1 fruit fly cellular context compared by ENCODE assay signal in the genomic region with DNA sequence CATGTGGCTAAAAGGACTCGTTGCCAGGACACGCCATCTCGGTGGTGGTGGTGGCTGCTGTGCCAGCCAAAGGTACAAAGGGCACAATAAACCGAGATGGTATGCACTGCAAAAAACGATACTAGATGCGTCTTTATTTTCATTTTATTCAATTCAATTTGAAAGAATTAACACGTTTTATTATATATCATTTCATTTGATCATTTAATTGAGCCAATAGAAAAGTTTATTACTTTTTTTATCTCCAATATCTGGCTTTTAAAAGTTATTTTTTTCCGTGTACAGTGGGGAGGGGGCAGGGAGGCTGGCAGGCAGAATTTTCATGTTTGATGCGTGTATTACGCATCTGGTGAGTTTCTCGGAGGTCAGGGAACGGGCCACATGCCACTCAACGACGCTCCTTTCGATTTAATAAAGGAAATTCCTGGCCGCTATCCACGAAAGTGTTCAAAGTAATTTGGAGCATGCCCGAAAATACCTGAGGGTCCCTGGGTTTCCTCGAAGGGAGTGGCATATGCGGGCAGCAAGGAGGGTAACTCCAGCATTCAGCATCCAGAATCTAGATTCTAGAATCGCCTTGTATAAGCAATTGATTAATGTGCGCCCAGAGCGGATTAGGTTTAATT.
TF ChIP-seq lines count a peak whose summit lies in the region.

No protein-coding gene starts in this region.

TF ChIP-seq in whole organism, embryonic, 481 proteins besides CTCF, POLR2A, EP300 and RAD21 (continued from another document):
- peak; percentile 36 for TF ChIP-seq Kr (GFP tag; optimal IDR thresholded peaks at IDR 0.05; lab: Kevin White, UChicago)
- TF ChIP-seq gsb (GFP tag; IDR thresholded peaks at IDR 0.05; lab: Robert Waterston, UW), result peak; percentile 59; the same call in 1 of the 2 replicates
- TF ChIP-seq slp2 (GFP tag; optimal IDR thresholded peaks at IDR 0.05; lab: Kevin White, UChicago), result peak; percentile 47
- TF ChIP-seq Tbp (GFP tag; optimal IDR thresholded peaks at IDR 0.05; lab: Kevin White, UChicago), result no peak
- TF ChIP-seq CG4707 (GFP tag; optimal IDR thresholded peaks at IDR 0.05; lab: Kevin White, UChicago), result peak; percentile 72
- TF ChIP-seq CG6689 (GFP tag; IDR thresholded peaks at IDR 0.05; lab: Robert Waterston, UW), result peak; percentile 90
- no peak for TF ChIP-seq gro (GFP tag; optimal IDR thresholded peaks at IDR 0.05; lab: Kevin White, UChicago)
- TF ChIP-seq CG7357 (GFP tag; IDR thresholded peaks at IDR 0.05; lab: Robert Waterston, UW), result peak; percentile 80
- TF ChIP-seq TFAM (GFP tag; optimal IDR thresholded peaks at IDR 0.05; lab: Kevin White, UChicago), result peak; percentile 73
- peak; percentile 84 for TF ChIP-seq chm (GFP tag; IDR thresholded peaks at IDR 0.05; lab: Robert Waterston, UW)
- TF ChIP-seq CG7372 (GFP tag; IDR thresholded peaks at IDR 0.05; lab: Robert Waterston, UW), result peak; percentile 69
- no peak for TF ChIP-seq toy (GFP tag; IDR thresholded peaks at IDR 0.05; lab: Robert Waterston, UW)
- TF ChIP-seq HHEX (GFP tag; optimal IDR thresholded peaks at IDR 0.05; lab: Kevin White, UChicago), result peak; percentile 86
- TF ChIP-seq CG3065 (GFP tag; optimal IDR thresholded peaks at IDR 0.05; lab: Kevin White, UChicago), result peak; percentile 26
- TF ChIP-seq usp (GFP tag; optimal IDR thresholded peaks at IDR 0.05; lab: Kevin White, UChicago), result no peak
- TF ChIP-seq HLHmδ (GFP tag; optimal IDR thresholded peaks at IDR 0.05; lab: Kevin White, UChicago), result no peak
- peak; percentile 60 for TF ChIP-seq CG17802 (tag; optimal IDR thresholded peaks at IDR 0.05; lab: Kevin White, UChicago)
- peak; percentile 56; the same call in 1 of the 2 replicates for TF ChIP-seq MBD-R2 (GFP tag; IDR thresholded peaks at IDR 0.05; lab: Robert Waterston, UW)
- no peak for TF ChIP-seq zen2 (GFP tag; IDR thresholded peaks at IDR 0.05; lab: Robert Waterston, UW; ENCODE audit: partially characterized antibody)
- TF ChIP-seq Mes4 (GFP tag; optimal IDR thresholded peaks at IDR 0.05; lab: Kevin White, UChicago), result peak; percentile 79
- TF ChIP-seq sima (GFP tag; optimal IDR thresholded peaks at IDR 0.05; lab: Kevin White, UChicago), result peak; percentile 35
- peak; percentile 89 for TF ChIP-seq grau (tag; optimal IDR thresholded peaks at IDR 0.05; lab: Kevin White, UChicago)
- TF ChIP-seq CG10321 (GFP tag; IDR thresholded peaks at IDR 0.05; lab: Robert Waterston, UW), result peak; percentile 67
- TF ChIP-seq knrl (GFP tag; IDR thresholded peaks at IDR 0.05; lab: Robert Waterston, UW; ENCODE audit: partially characterized antibody), result no peak
- TF ChIP-seq Awh (GFP tag; IDR thresholded peaks at IDR 0.05; lab: Robert Waterston, UW), result peak; percentile 83
- TF ChIP-seq CG33213 (GFP tag; optimal IDR thresholded peaks at IDR 0.05; lab: Kevin White, UChicago), result peak; percentile 61
- TF ChIP-seq sim (GFP tag; IDR thresholded peaks at IDR 0.05; lab: Robert Waterston, UW), result peak; percentile 65; the same call in 1 of the 2 replicates
- no peak for TF ChIP-seq vnd (GFP tag; IDR thresholded peaks at IDR 0.05; lab: Robert Waterston, UW; ENCODE audit: partially characterized antibody)
- TF ChIP-seq Usf (GFP tag; optimal IDR thresholded peaks at IDR 0.05; lab: Kevin White, UChicago), result peak; percentile 57
- no peak for TF ChIP-seq Sin3A (optimal IDR thresholded peaks at IDR 0.05; lab: Kevin White, UChicago)
- TF ChIP-seq unc-4 (GFP tag; IDR thresholded peaks at IDR 0.05; lab: Robert Waterston, UW; ENCODE audit: partially characterized antibody), result no peak
- peak; percentile 54 for TF ChIP-seq dm (GFP tag; optimal IDR thresholded peaks at IDR 0.05; lab: Kevin White, UChicago)
- peak; percentile 77 for TF ChIP-seq B-H1 (GFP tag; IDR thresholded peaks at IDR 0.05; lab: Robert Waterston, UW)
- TF ChIP-seq CG34376 (GFP tag; optimal IDR thresholded peaks at IDR 0.05; lab: Kevin White, UChicago), result peak; percentile 81
- peak; percentile 88 for TF ChIP-seq CG10543 (GFP tag; optimal IDR thresholded peaks at IDR 0.05; lab: Kevin White, UChicago)
- no peak for TF ChIP-seq Bteb2 (GFP tag; optimal IDR thresholded peaks at IDR 0.05; lab: Kevin White, UChicago)
- peak; percentile 72 for TF ChIP-seq CG10462 (GFP tag; optimal IDR thresholded peaks at IDR 0.05; lab: Kevin White, UChicago)
- TF ChIP-seq ttk (GFP tag; IDR thresholded peaks at IDR 0.05; lab: Robert Waterston, UW), result peak; percentile 86
- peak; percentile 79 for TF ChIP-seq CG32532 (GFP tag; IDR thresholded peaks at IDR 0.05; lab: Robert Waterston, UW)
- TF ChIP-seq sens (GFP tag; lab: Kevin White, UChicago), result peak; percentile 98
- TF ChIP-seq kay (GFP tag; optimal IDR thresholded peaks at IDR 0.05; lab: Kevin White, UChicago), result no peak
- no peak for TF ChIP-seq gcm2 (GFP tag; optimal IDR thresholded peaks at IDR 0.05; lab: Kevin White, UChicago)
- peak; percentile 83 for TF ChIP-seq CG1602 (GFP tag; optimal IDR thresholded peaks at IDR 0.05; lab: Kevin White, UChicago)
- TF ChIP-seq CG14014 (GFP tag; IDR thresholded peaks at IDR 0.05; lab: Robert Waterston, UW), result peak; percentile 77
- peak; percentile 83 for TF ChIP-seq ase (GFP tag; IDR thresholded peaks at IDR 0.05; lab: Robert Waterston, UW)
- peak; percentile 61; the same call in 1 of the 2 replicates for TF ChIP-seq E2f2 (GFP tag; IDR thresholded peaks at IDR 0.05; lab: Robert Waterston, UW)
- peak; percentile 77 for TF ChIP-seq CG11093 (GFP tag; IDR thresholded peaks at IDR 0.05; lab: Robert Waterston, UW)
- TF ChIP-seq hbn (GFP tag; IDR thresholded peaks at IDR 0.05; lab: Robert Waterston, UW; ENCODE audit: partially characterized antibody), result no peak
- no peak for TF ChIP-seq cg (GFP tag; optimal IDR thresholded peaks at IDR 0.05; lab: Kevin White, UChicago)
- peak; percentile 64; the same call in 1 of the 2 replicates for TF ChIP-seq bowl (GFP tag; IDR thresholded peaks at IDR 0.05; lab: Robert Waterston, UW)
- peak; percentile 92 for TF ChIP-seq CG17361 (GFP tag; IDR thresholded peaks at IDR 0.05; lab: Robert Waterston, UW)
- peak; percentile 88 for TF ChIP-seq ci (GFP tag; IDR thresholded peaks at IDR 0.05; lab: Robert Waterston, UW)
- no peak for TF ChIP-seq vfl (GFP tag; optimal IDR thresholded peaks at IDR 0.05; lab: Kevin White, UChicago)
- peak; percentile 85 for TF ChIP-seq CG2202 (tag; optimal IDR thresholded peaks at IDR 0.05; lab: Kevin White, UChicago)
- no peak for TF ChIP-seq Dp (GFP tag; optimal IDR thresholded peaks at IDR 0.05; lab: Kevin White, UChicago)
- TF ChIP-seq caup (GFP tag; optimal IDR thresholded peaks at IDR 0.05; lab: Kevin White, UChicago; ENCODE audit: severe bottlenecking), result peak; percentile 84
- 0 out of 2 replicates have a peak, but pooled peaks have one; percentile 23 for TF ChIP-seq CG5953 (GFP tag; IDR thresholded peaks at IDR 0.05; lab: Robert Waterston, UW)
- peak; percentile 69 for TF ChIP-seq CG15514 (GFP tag; optimal IDR thresholded peaks at IDR 0.05; lab: Kevin White, UChicago)
- TF ChIP-seq CG16813 (GFP tag; IDR thresholded peaks at IDR 0.05; lab: Robert Waterston, UW; ENCODE audit: partially characterized antibody), result no peak
- TF ChIP-seq scrt (GFP tag; optimal IDR thresholded peaks at IDR 0.05; lab: Kevin White, UChicago), result peak; percentile 86
- TF ChIP-seq CG18011 (GFP tag; optimal IDR thresholded peaks at IDR 0.05; lab: Kevin White, UChicago), result no peak
- TF ChIP-seq oc (tag; optimal IDR thresholded peaks at IDR 0.05; lab: Kevin White, UChicago), result peak; percentile 80
- TF ChIP-seq CG7556 (GFP tag; optimal IDR thresholded peaks at IDR 0.05; lab: Kevin White, UChicago), result peak; percentile 94
